Fruit fly (Drosophila melanogaster) whole organism, embryonic: ENCODE results near the gene ocn.

Source experiments
- ATbp ChIP-seq: fragments of 200-800 bp; sonication (Bioruptor generic); optimal IDR thresholded peaks from 2 replicates; lab custom pipeline; 2017; ENCODE audit warnings: missing biosample characterization, mild to moderate bottlenecking, missing genetic modification characterization, missing genetic modification reagents
- Atf-2 ChIP-seq: fragments of 200-800 bp; sonication (Bioruptor generic); optimal IDR thresholded peaks from 2 replicates; lab custom pipeline; 2016; ENCODE audit warnings: missing biosample characterization, missing genetic modification characterization
- CG10462 ChIP-seq: fragments of 200-800 bp; sonication (Bioruptor generic); optimal IDR thresholded peaks from 2 replicates; lab custom pipeline; 2016; ENCODE audit warnings: missing biosample characterization, missing genetic modification characterization
- CG10959 ChIP-seq: fragments of 200-800 bp; sonication (Bioruptor generic); IDR thresholded peaks from 2 replicates; pipeline ENCODE4 v1.3.6; 2022; ENCODE audit warnings: missing biosample characterization, missing genetic modification characterization
- CG13287 ChIP-seq: fragments of 200-800 bp; sonication (Bioruptor generic); IDR thresholded peaks from 2 replicates; pipeline ENCODE4 v1.3.6; 2022; ENCODE audit warnings: missing biosample characterization, missing genetic modification characterization; ENCODE audit not compliant: partially characterized antibody
- CG14441 ChIP-seq: fragments of 200-800 bp; sonication (Bioruptor generic); IDR thresholded peaks from 2 replicates; pipeline ENCODE4 v1.3.6; 2022; ENCODE audit warnings: missing biosample characterization, missing genetic modification characterization
- CG14710 ChIP-seq: fragments of 200-800 bp; sonication (Bioruptor generic); optimal IDR thresholded peaks from 3 replicates; lab custom pipeline; 2019; ENCODE audit warnings: missing biosample characterization, mild to moderate bottlenecking, missing genetic modification characterization, moderate library complexity
- CG14965 ChIP-seq: fragments of 200-800 bp; sonication (Bioruptor generic); optimal IDR thresholded peaks from 2 replicates; lab custom pipeline; 2016; ENCODE audit warnings: missing biosample characterization, missing genetic modification characterization, borderline replicate concordance
- CG15601 ChIP-seq: fragments of 200-800 bp; sonication (Bioruptor generic); optimal IDR thresholded peaks from 3 replicates; lab custom pipeline; 2019; ENCODE audit warnings: missing biosample characterization, mild to moderate bottlenecking, missing genetic modification characterization, moderate library complexity
- CG17829 ChIP-seq: fragments of 200-800 bp; optimal IDR thresholded peaks from 2 replicates; lab custom pipeline; 2019; ENCODE audit warnings: missing biosample characterization, mild to moderate bottlenecking, missing genetic modification characterization, moderate library complexity
- CG1832 ChIP-seq: fragments of 200-800 bp; sonication (Bioruptor generic); optimal IDR thresholded peaks from 2 replicates; lab custom pipeline; 2017; ENCODE audit warnings: missing biosample characterization, mild to moderate bottlenecking, missing genetic modification characterization, inconsistent platforms
- CG2116 ChIP-seq: fragments of 200-800 bp; sonication (Bioruptor generic); optimal IDR thresholded peaks from 3 replicates; lab custom pipeline; 2018; ENCODE audit warnings: missing biosample characterization, mild to moderate bottlenecking, missing genetic modification characterization
- CG2712 ChIP-seq: fragments of 200-800 bp; optimal IDR thresholded peaks from 3 replicates; lab custom pipeline; 2019; ENCODE audit warnings: missing biosample characterization, mild to moderate bottlenecking, missing genetic modification characterization, moderate library complexity
- CG32767 ChIP-seq: fragments of 200-800 bp; sonication (Bioruptor generic); IDR thresholded peaks from 2 replicates; pipeline ENCODE4 v1.3.6; 2022; ENCODE audit warnings: missing biosample characterization, missing genetic modification characterization
- CG3847 ChIP-seq: fragments of 200-800 bp; sonication (Bioruptor generic); IDR thresholded peaks from 2 replicates; pipeline ENCODE4 v1.3.6; 2022; ENCODE audit warnings: missing biosample characterization, missing genetic modification characterization
- CG6683 ChIP-seq: fragments of 200-800 bp; sonication (Bioruptor generic); optimal IDR thresholded peaks from 2 replicates; lab custom pipeline; 2017; ENCODE audit warnings: missing biosample characterization, mild to moderate bottlenecking, missing genetic modification characterization, missing genetic modification reagents
- CG7271 ChIP-seq: fragments of 200-800 bp; sonication (Bioruptor generic); optimal IDR thresholded peaks from 2 replicates; lab custom pipeline; 2018; ENCODE audit warnings: missing biosample characterization, mild to moderate bottlenecking, missing genetic modification characterization, moderate library complexity
- CG7963 ChIP-seq: fragments of 200-800 bp; sonication (Bioruptor generic); IDR thresholded peaks from 3 replicates; pipeline ENCODE4 v1.3.6; 2022; ENCODE audit warnings: missing biosample characterization, missing genetic modification characterization; ENCODE audit not compliant: partially characterized antibody
- CG9932 ChIP-seq: fragments of 200-800 bp; sonication (Bioruptor generic); IDR thresholded peaks from 2 replicates; pipeline ENCODE4 v1.3.6; 2022; ENCODE audit warnings: missing biosample characterization, missing genetic modification characterization
- CTCF ChIP-seq: fragments of 200-800 bp; sonication (Bioruptor generic); optimal IDR thresholded peaks from 2 replicates; lab custom pipeline; 2017; ENCODE audit warnings: missing biosample characterization, mild to moderate bottlenecking, missing genetic modification characterization, moderate library complexity
- Gug ChIP-seq: fragments of 200-800 bp; sonication (Bioruptor generic); IDR thresholded peaks from 4 replicates; pipeline ENCODE4 v1.3.6; 2022; ENCODE audit warnings: missing biosample characterization, missing genetic modification characterization
- HmgZ ChIP-seq: fragments of 200-800 bp; sonication (Bioruptor generic); optimal IDR thresholded peaks from 2 replicates; lab custom pipeline; 2018; ENCODE audit warnings: missing biosample characterization, mild to moderate bottlenecking, missing genetic modification characterization
- Hr3 ChIP-seq: fragments of 200-800 bp; sonication (Bioruptor generic); optimal IDR thresholded peaks from 3 replicates; lab custom pipeline; 2016; ENCODE audit warnings: missing biosample characterization, missing genetic modification characterization
- MESR4 ChIP-seq: fragments of 200-800 bp; sonication (Bioruptor generic); optimal IDR thresholded peaks from 2 replicates; lab custom pipeline; 2018; ENCODE audit warnings: missing biosample characterization, mild to moderate bottlenecking, missing genetic modification characterization, moderate library complexity
- Med ChIP-seq: fragments of 200-800 bp; sonication (Bioruptor generic); peaks from one replicate; lab custom pipeline; 2016; ENCODE audit warnings: missing biosample characterization, missing genetic modification characterization, mild to moderate bottlenecking, inconsistent platforms, moderate library complexity
- Myb ChIP-seq: fragments of 200-800 bp; sonication (Bioruptor generic); optimal IDR thresholded peaks from 2 replicates; lab custom pipeline; 2016; ENCODE audit warnings: missing biosample characterization, missing genetic modification characterization
- Nf-YC ChIP-seq: fragments of 200-800 bp; optimal IDR thresholded peaks from 3 replicates; lab custom pipeline; 2019; ENCODE audit warnings: missing biosample characterization, mild to moderate bottlenecking, missing genetic modification characterization, moderate library complexity
- Oaz ChIP-seq: fragments of 200-800 bp; sonication (Bioruptor generic); IDR thresholded peaks from 2 replicates; pipeline ENCODE4 v1.3.6; 2022; ENCODE audit warnings: missing biosample characterization, missing genetic modification characterization
- Opbp ChIP-seq: fragments of 200-800 bp; sonication (Bioruptor generic); IDR thresholded peaks from 3 replicates; pipeline ENCODE4 v1.3.6; 2022; ENCODE audit warnings: missing biosample characterization, missing genetic modification characterization; ENCODE audit not compliant: partially characterized antibody
- Side ChIP-seq: fragments of 200-800 bp; sonication (Bioruptor generic); optimal IDR thresholded peaks from 2 replicates; lab custom pipeline; 2016; ENCODE audit warnings: missing biosample characterization, missing genetic modification characterization
- Sry-β ChIP-seq: fragments of 200-800 bp; sonication (Bioruptor generic); optimal IDR thresholded peaks from 2 replicates; lab custom pipeline; 2018; ENCODE audit warnings: missing biosample characterization, mild to moderate bottlenecking, missing genetic modification characterization, moderate library complexity
- Stat92E ChIP-seq, 3 experiments: fragments of >200 bp in 2 of 3; fragments of 200-800 bp in 1 of 3; sonication (Bioruptor generic) in 1 of 3; optimal IDR thresholded peaks; 2 replicates each; lab custom pipeline; 2017 to 2019; ENCODE audit warnings: missing biosample characterization in 3 of 3, missing genetic modification characterization in 3 of 3, mild to moderate bottlenecking in 1 of 3, moderate library complexity in 1 of 3
- amos ChIP-seq: fragments of 200-800 bp; sonication (Bioruptor generic); IDR thresholded peaks from 2 replicates; pipeline ENCODE4 v1.3.6; 2022; ENCODE audit warnings: missing biosample characterization, missing genetic modification characterization; ENCODE audit not compliant: partially characterized antibody
- cad ChIP-seq: fragments of >200 bp; optimal IDR thresholded peaks from 2 replicates; lab custom pipeline; 2017; ENCODE audit warnings: missing biosample characterization, missing genetic modification characterization
- ci ChIP-seq: fragments of 200-800 bp; sonication (Bioruptor generic); IDR thresholded peaks from 3 replicates; pipeline ENCODE4 v1.3.6; 2022; ENCODE audit warnings: missing biosample characterization, missing genetic modification characterization
- crc ChIP-seq: fragments of 200-800 bp; sonication (Bioruptor generic); optimal IDR thresholded peaks from 2 replicates; lab custom pipeline; 2016; ENCODE audit warnings: missing biosample characterization, missing genetic modification characterization
- danr ChIP-seq: fragments of 200-800 bp; sonication (Bioruptor generic); IDR thresholded peaks from 2 replicates; pipeline ENCODE4 v1.3.6; 2022; ENCODE audit warnings: missing biosample characterization, missing genetic modification characterization
- gce ChIP-seq: fragments of 200-800 bp; sonication (Bioruptor generic); IDR thresholded peaks from 3 replicates; pipeline ENCODE4 v1.3.6; 2022; ENCODE audit warnings: missing biosample characterization, missing genetic modification characterization
- gfzf ChIP-seq: fragments of 200-800 bp; sonication (Bioruptor generic); optimal IDR thresholded peaks from 2 replicates; lab custom pipeline; 2016; ENCODE audit warnings: missing biosample characterization, mild to moderate bottlenecking, missing genetic modification characterization, moderate library complexity
- hb ChIP-seq: fragments of 200-800 bp; sonication (Bioruptor generic); IDR thresholded peaks from 3 replicates; pipeline ENCODE4 v1.3.6; 2022; ENCODE audit warnings: missing biosample characterization, missing genetic modification characterization; ENCODE audit not compliant: partially characterized antibody
- inv ChIP-seq: fragments of 200-800 bp; sonication (Bioruptor generic); IDR thresholded peaks from 2 replicates; pipeline ENCODE4 v1.3.6; 2022; ENCODE audit warnings: missing biosample characterization, missing genetic modification characterization; ENCODE audit not compliant: partially characterized antibody
- mld ChIP-seq: fragments of 200-800 bp; sonication (Bioruptor generic); IDR thresholded peaks from 3 replicates; pipeline ENCODE4 v1.3.6; 2022; ENCODE audit warnings: missing biosample characterization, missing genetic modification characterization; ENCODE audit not compliant: partially characterized antibody
- run ChIP-seq: fragments of 200-800 bp; sonication (Bioruptor generic); optimal IDR thresholded peaks from 3 replicates; lab custom pipeline; 2018; ENCODE audit warnings: missing biosample characterization, mild to moderate bottlenecking, missing genetic modification characterization
- slbo ChIP-seq: fragments of 200-800 bp; sonication (Bioruptor generic); IDR thresholded peaks from 2 replicates; pipeline ENCODE4 v1.3.6; 2022; ENCODE audit warnings: missing biosample characterization, missing genetic modification characterization
- sob ChIP-seq: fragments of 200-800 bp; sonication (Bioruptor generic); IDR thresholded peaks from 2 replicates; pipeline ENCODE4 v1.3.6; 2022; ENCODE audit warnings: missing biosample characterization, missing genetic modification characterization
- vnd ChIP-seq: fragments of 200-800 bp; sonication (Bioruptor generic); IDR thresholded peaks from 3 replicates; pipeline ENCODE4 v1.3.6; 2022; ENCODE audit warnings: missing biosample characterization, missing genetic modification characterization; ENCODE audit not compliant: partially characterized antibody
- zen ChIP-seq: fragments of 200-800 bp; sonication (Bioruptor generic); optimal IDR thresholded peaks from 3 replicates; lab custom pipeline; 2018; ENCODE audit warnings: missing biosample characterization, mild to moderate bottlenecking, missing genetic modification characterization, moderate library complexity
- zf30C ChIP-seq: fragments of 200-800 bp; sonication (Bioruptor generic); optimal IDR thresholded peaks from 3 replicates; lab custom pipeline; 2018; ENCODE audit warnings: missing biosample characterization, mild to moderate bottlenecking, missing genetic modification characterization

The ocn gene

dm6 chr3R:30040879-30041278 lies 3.3 kb upstream of the ocn start:
- TF ChIP-seq zf30C (GFP tag; lab: Kevin White, UChicago) (no peak), cad (GFP tag; lab: Kevin White, UChicago) (peak; percentile 85), zen (tag; lab: Kevin White, UChicago) (peak; percentile 73), Med (GFP tag; lab: Kevin White, UChicago) (peak; percentile 58), run (tag; lab: Kevin White, UChicago) (no peak)

- no peak for TF ChIP-seq CG1832 (GFP tag; lab: Kevin White, UChicago)
- peak; percentile 54 for TF ChIP-seq CG2712 (tag; lab: Kevin White, UChicago)
- no peak for TF ChIP-seq CG7271 (tag; lab: Kevin White, UChicago)
- peak; percentile 43; the same call in 1 of the 2 replicates for TF ChIP-seq CG9932 (GFP tag; lab: Robert Waterston, UW)
- peak; percentile 37; the same call in 1 of the 2 replicates for TF ChIP-seq sob (GFP tag; lab: Robert Waterston, UW)
- peak in 1 of 3 experiments; percentile 29 for TF ChIP-seq Stat92E (GFP tag; optimal IDR thresholded peaks at IDR 0.05; lab: Kevin White, UChicago)
- TF ChIP-seq crc = no peak
- TF ChIP-seq CG32767 (GFP tag; lab: Robert Waterston, UW) = peak; percentile 69
- TF ChIP-seq CG13287 (GFP tag; lab: Robert Waterston, UW) = peak; percentile 100
- TF ChIP-seq Opbp (GFP tag; lab: Robert Waterston, UW) = peak; percentile 98
- TF ChIP-seq gfzf (GFP tag; lab: Kevin White, UChicago) = peak; percentile 63
- TF ChIP-seq CG15601 (tag; lab: Kevin White, UChicago) = peak; percentile 37
- TF ChIP-seq CG7963 = peak; percentile 96
- TF ChIP-seq Sry-β (GFP tag; lab: Kevin White, UChicago) = peak; percentile 54
- no peak for TF ChIP-seq CG10959 (GFP tag; lab: Robert Waterston, UW)
- peak; percentile 99 for TF ChIP-seq amos (GFP tag; lab: Robert Waterston, UW)
- no peak for TF ChIP-seq ci (GFP tag; lab: Robert Waterston, UW)
- no peak for TF ChIP-seq CG6683 (GFP tag; lab: Kevin White, UChicago)
- TF ChIP-seq CG14710 (tag; lab: Kevin White, UChicago) = peak; percentile 62
- peak; percentile 100 for TF ChIP-seq vnd (GFP tag; lab: Robert Waterston, UW)
- TF ChIP-seq Gug (GFP tag; lab: Robert Waterston, UW) = peak; percentile 51; the same call in 1 of the 4 replicates
- TF ChIP-seq CG14965 (GFP tag; lab: Kevin White, UChicago) = no peak
- TF ChIP-seq CG2116 = peak; percentile 86
- TF ChIP-seq danr = no peak
- peak; percentile 63 for TF ChIP-seq CG17829 (tag; lab: Kevin White, UChicago)
- TF ChIP-seq Myb (GFP tag; lab: Kevin White, UChicago) = peak; percentile 29
- no peak for TF ChIP-seq Oaz
- TF ChIP-seq MESR4 (GFP tag; lab: Kevin White, UChicago) = peak; percentile 71
- peak; percentile 55 for TF ChIP-seq HmgZ (tag; lab: Kevin White, UChicago)
- TF ChIP-seq gce (GFP tag; lab: Robert Waterston, UW) = no peak
- TF ChIP-seq inv (GFP tag; lab: Robert Waterston, UW) = peak; percentile 99
- TF ChIP-seq Atf-2 (GFP tag; lab: Kevin White, UChicago) = no peak
- TF ChIP-seq CG3847 = peak; percentile 52
- peak; percentile 99 for TF ChIP-seq hb (GFP tag; lab: Robert Waterston, UW)
- peak; percentile 96 for TF ChIP-seq mld (GFP tag; lab: Robert Waterston, UW)
- TF ChIP-seq Side = no peak
- TF ChIP-seq Med (GFP tag; lab: Kevin White, UChicago) = peak; percentile 86
- peak; percentile 24; the same call in 1 of the 2 replicates for TF ChIP-seq slbo (GFP tag; lab: Robert Waterston, UW)
- no peak for TF ChIP-seq CG10462 (GFP tag; lab: Kevin White, UChicago)
- peak; percentile 35 for TF ChIP-seq CTCF (GFP tag; lab: Kevin White, UChicago)
- TF ChIP-seq Nf-YC (tag; lab: Kevin White, UChicago) = peak; percentile 17
- no peak for TF ChIP-seq CG14441 (GFP tag; lab: Robert Waterston, UW)
- TF ChIP-seq ATbp (GFP tag; lab: Kevin White, UChicago) = no peak
- TF ChIP-seq Hr3 (GFP tag; lab: Kevin White, UChicago) = no peak
Observed at dm6 chr3R:30039494-30039893, 2.0 kb upstream of the ocn start, which contains the start of the genes janA, Sry-alpha and Sry-beta. TSS of gene janA (minus strand) at chr3R:30039533. TSS of gene Sry-alpha (plus strand) at chr3R:30039719. TSS of gene Sry-beta (plus strand) at chr3R:30039719.
